Worm (Caenorhabditis elegans) whole organism, mixed stage, embryonic: ENCODE measurements around the gene ilys-1.

ENCODE experiments used
- M03D4.4 ChIP-seq: sonication (generic microtip); optimal IDR thresholded peaks from 2 replicates; lab custom pipeline; 2017; ENCODE audit warnings: mild to moderate bottlenecking, missing genetic modification characterization, missing compliant biosample characterization
- ceh-39 ChIP-seq: fragments of 150-350 bp; optimal IDR thresholded peaks from 2 replicates; lab custom pipeline; 2014; ENCODE audit warnings: missing biosample characterization, missing genetic modification characterization
- ceh-83 ChIP-seq: fragments of 200-800 bp; sonication (Bioruptor generic); optimal IDR thresholded peaks from 2 replicates; lab custom pipeline; 2018; ENCODE audit warnings: mild to moderate bottlenecking, missing genetic modification characterization, missing compliant biosample characterization
- ces-1 ChIP-seq: fragments of 150-350 bp; optimal IDR thresholded peaks from 2 replicates; lab custom pipeline; 2014; ENCODE audit warnings: missing biosample characterization, missing genetic modification reagents, missing genetic modification characterization
- cnd-1 ChIP-seq: fragments of 200-800 bp; sonication (Bioruptor generic); optimal IDR thresholded peaks from 2 replicates; lab custom pipeline; 2018; ENCODE audit warnings: mild to moderate bottlenecking, missing genetic modification characterization, missing compliant biosample characterization
- drap-1 ChIP-seq: fragments of 200-800 bp; sonication (Bioruptor generic); optimal IDR thresholded peaks from 3 replicates; lab custom pipeline; 2018; ENCODE audit warnings: mild to moderate bottlenecking, missing genetic modification characterization, missing compliant biosample characterization
- ham-2 ChIP-seq: fragments of 200-800 bp; sonication (Bioruptor generic); optimal IDR thresholded peaks from 2 replicates; lab custom pipeline; 2018; ENCODE audit warnings: mild to moderate bottlenecking, missing genetic modification characterization, missing compliant biosample characterization
- hlh-1 ChIP-seq: fragments of 150-350 bp; optimal IDR thresholded peaks from 2 replicates; lab custom pipeline; 2014; ENCODE audit warnings: missing biosample characterization, missing genetic modification reagents, missing genetic modification characterization
- lin-32 ChIP-seq: fragments of 200-800 bp; sonication (Bioruptor generic); optimal IDR thresholded peaks from 2 replicates; lab custom pipeline; 2018; ENCODE audit warnings: mild to moderate bottlenecking, missing genetic modification characterization, missing compliant biosample characterization
- lsy-2 ChIP-seq: fragments of 150-350 bp; optimal IDR thresholded peaks from 2 replicates; lab custom pipeline; 2014; ENCODE audit warnings: missing biosample characterization, missing genetic modification characterization
- mep-1 ChIP-seq: fragments of 150-350 bp; optimal IDR thresholded peaks from 2 replicates; lab custom pipeline; 2017; ENCODE audit warnings: missing biosample characterization, missing genetic modification reagents, missing genetic modification characterization, inconsistent platforms
- nhr-12 ChIP-seq: fragments of 150-350 bp; optimal IDR thresholded peaks from 2 replicates; lab custom pipeline; 2014; ENCODE audit warnings: missing biosample characterization, missing genetic modification characterization
- nhr-2 ChIP-seq: fragments of 150-350 bp; optimal IDR thresholded peaks from 2 replicates; lab custom pipeline; 2014; ENCODE audit warnings: missing biosample characterization, missing genetic modification characterization
- nhr-76 ChIP-seq: sonication (generic microtip); optimal IDR thresholded peaks from 2 replicates; lab custom pipeline; 2017; ENCODE audit warnings: missing biosample characterization, missing genetic modification characterization
- pha-4 ChIP-seq: fragments of 150-350 bp; optimal IDR thresholded peaks from 2 replicates; lab custom pipeline; 2018; ENCODE audit warnings: missing biosample characterization, missing genetic modification reagents, missing genetic modification characterization
- sem-2 ChIP-seq: fragments of 200-800 bp; sonication (Bioruptor generic); optimal IDR thresholded peaks from 2 replicates; lab custom pipeline; 2018; ENCODE audit warnings: mild to moderate bottlenecking, missing genetic modification characterization, missing compliant biosample characterization
- snpc-4 ChIP-seq: fragments of 150-350 bp; optimal IDR thresholded peaks from 2 replicates; lab custom pipeline; 2014; ENCODE audit warnings: missing biosample characterization, missing genetic modification characterization
- sptf-1 ChIP-seq: sonication (generic microtip); optimal IDR thresholded peaks from 2 replicates; lab custom pipeline; 2017; ENCODE audit warnings: mild to moderate bottlenecking, missing genetic modification characterization, moderate library complexity, missing compliant biosample characterization
- tbx-8 ChIP-seq: fragments of 200-800 bp; sonication (Bioruptor generic); optimal IDR thresholded peaks from 2 replicates; lab custom pipeline; 2018; ENCODE audit warnings: mild to moderate bottlenecking, missing genetic modification characterization, moderate library complexity, missing compliant biosample characterization
- unc-120 ChIP-seq: sonication (generic microtip); optimal IDR thresholded peaks from 2 replicates; lab custom pipeline; 2017; ENCODE audit warnings: missing genetic modification characterization, missing compliant biosample characterization; ENCODE audit not compliant: poor library complexity, severe bottlenecking
- unc-39 ChIP-seq: fragments of 150-350 bp; optimal IDR thresholded peaks from 2 replicates; lab custom pipeline; 2014; ENCODE audit warnings: missing biosample characterization, missing genetic modification characterization
- unc-62 ChIP-seq: fragments of 150-350 bp; optimal IDR thresholded peaks from 2 replicates; lab custom pipeline; 2014; ENCODE audit warnings: missing biosample characterization, missing genetic modification reagents, missing genetic modification characterization
- ztf-11 ChIP-seq: fragments of 150-350 bp; optimal IDR thresholded peaks from 2 replicates; lab custom pipeline; 2014; ENCODE audit warnings: missing biosample characterization, missing genetic modification characterization

Gene ilys-1

ce11 chrIV:2497615-2498183 lies 27.5 kb downstream of the ilys-1 start, which contains the start of gene Y69A2AR.16:
TSS of gene Y69A2AR.16 (plus strand) at chrIV:2497803.
- TF ChIP-seq ces-1 (GFP tag; lab: Kevin White, UChicago) (no peak), M03D4.4 (tag; lab: Kevin White, UChicago) (no peak), unc-62 (GFP tag; lab: Kevin White, UChicago) (no peak), drap-1 (GFP tag; lab: Kevin White, UChicago) (no peak), ceh-39 (tag; lab: Kevin White, UChicago) (no peak), unc-39 (no peak), ztf-11 (tag; lab: Kevin White, UChicago) (no peak), sem-2 (GFP tag; lab: Kevin White, UChicago) (no peak), snpc-4 (no peak), mep-1 (tag; lab: Kevin White, UChicago) (no peak), nhr-76 (tag; lab: Kevin White, UChicago) (no peak), ham-2 (GFP tag; lab: Kevin White, UChicago) (no peak), unc-120 (tag; lab: Kevin White, UChicago) (no peak), lsy-2 (tag; lab: Kevin White, UChicago) (no peak), tbx-8 (GFP tag; lab: Kevin White, UChicago) (no peak), nhr-2 (tag; lab: Kevin White, UChicago) (no peak), nhr-12 (tag; lab: Kevin White, UChicago) (no peak), cnd-1 (tag; lab: Kevin White, UChicago) (no peak)

- no peak for TF ChIP-seq drap-1 (GFP tag; lab: Kevin White, UChicago)
- no peak for TF ChIP-seq ceh-83 (GFP tag; lab: Kevin White, UChicago)
- TF ChIP-seq unc-120 (tag; lab: Kevin White, UChicago): no peak
- no peak for TF ChIP-seq cnd-1 (tag; lab: Kevin White, UChicago)
- no peak for TF ChIP-seq nhr-12 (tag; lab: Kevin White, UChicago)
- TF ChIP-seq lin-32: no peak
- no peak for TF ChIP-seq unc-39
- no peak for TF ChIP-seq hlh-1 (tag; lab: Kevin White, UChicago)
- TF ChIP-seq ceh-39 (tag; lab: Kevin White, UChicago): no peak
- TF ChIP-seq pha-4 (tag; lab: Kevin White, UChicago): no peak
- no peak for TF ChIP-seq sptf-1 (tag; lab: Kevin White, UChicago)
These were observed 37.6 kb downstream of the ilys-1 start, which contains the start of gene Y69A2AR.22 for ce11 chrIV:2507824-2508223. TSS of gene Y69A2AR.22 (minus strand) at chrIV:2507924.
